Fruit fly (Drosophila melanogaster): Measurements from ENCODE around the gene Prosbeta4R1.

Gene Prosbeta4R1

dm6 chr2L:2652746-2653145, at the start of gene Prosbeta4R1:
Prosbeta4R1 (plus strand) TSS chr2L:2653046.
- TF ChIP-seq CG6854 (GFP tag; optimal IDR thresholded peaks at IDR 0.05) (no peak), svp (GFP tag) (peak; percentile 6)

dm6 chr2L:2606725-2607124, 46.1 kb upstream of the Prosbeta4R1 start:
- TF ChIP-seq fd85E (GFP tag; optimal IDR thresholded peaks at IDR 0.05) = no peak
- TF ChIP-seq Eip78C (GFP tag) = peak; percentile 64
- TF ChIP-seq Met (GFP tag; optimal IDR thresholded peaks at IDR 0.05) = peak; percentile 30
- no peak for TF ChIP-seq Sox14 (GFP tag; optimal IDR thresholded peaks at IDR 0.05)
- TF ChIP-seq CG6163 (GFP tag; IDR thresholded peaks at IDR 0.05) = no peak
- peak; percentile 18 for TF ChIP-seq CG31627 (GFP tag; optimal IDR thresholded peaks at IDR 0.05)
- TF ChIP-seq svp (GFP tag) = peak; percentile 72
- TF ChIP-seq Sox102F (GFP tag; optimal IDR thresholded peaks at IDR 0.05) = peak; percentile 9
- no peak for TF ChIP-seq Lpt (GFP tag; optimal IDR thresholded peaks at IDR 0.05)
- no peak for TF ChIP-seq CG11294 (GFP tag; IDR thresholded peaks at IDR 0.05)
- TF ChIP-seq CG6276 (GFP tag; optimal IDR thresholded peaks at IDR 0.05) = no peak
- TF ChIP-seq salr (GFP tag; optimal IDR thresholded peaks at IDR 0.05) = no peak
- TF ChIP-seq Gug (GFP tag; IDR thresholded peaks at IDR 0.05) = no peak
- no peak for TF ChIP-seq CG1621 (tag; optimal IDR thresholded peaks at IDR 0.05)
- no peak for TF ChIP-seq Hr38 (GFP tag; optimal IDR thresholded peaks at IDR 0.05)
- no peak for TF ChIP-seq CG11902 (GFP tag; optimal IDR thresholded peaks at IDR 0.05)
- TF ChIP-seq CG34406 (GFP tag; optimal IDR thresholded peaks at IDR 0.05) = no peak
- no peak for TF ChIP-seq spab (GFP tag; optimal IDR thresholded peaks at IDR 0.05)
- TF ChIP-seq Eip75B (GFP tag; optimal IDR thresholded peaks at IDR 0.05) = no peak
- TF ChIP-seq CG3032 (tag; optimal IDR thresholded peaks at IDR 0.05) = no peak
- no peak for TF ChIP-seq dsx (GFP tag; optimal IDR thresholded peaks at IDR 0.05; ENCODE audit: poor library complexity, severe bottlenecking)
- TF ChIP-seq CG9139 (GFP tag; optimal IDR thresholded peaks at IDR 0.05) = no peak
- peak; percentile 10 for TF ChIP-seq lz (GFP tag; optimal IDR thresholded peaks at IDR 0.05)
- TF ChIP-seq esn (GFP tag; optimal IDR thresholded peaks at IDR 0.05) = no peak
- no peak for TF ChIP-seq ss (GFP tag; optimal IDR thresholded peaks at IDR 0.05)
- no peak for TF ChIP-seq net (GFP tag; optimal IDR thresholded peaks at IDR 0.05)
- peak; percentile 36 for TF ChIP-seq pdm3 (GFP tag; optimal IDR thresholded peaks at IDR 0.05)
- TF ChIP-seq fd59A (GFP tag; optimal IDR thresholded peaks at IDR 0.05) = no peak
- peak; percentile 3 for TF ChIP-seq Ets96B (tag; optimal IDR thresholded peaks at IDR 0.05)
- no peak for TF ChIP-seq CG7368 (GFP tag; optimal IDR thresholded peaks at IDR 0.05)
- TF ChIP-seq Blimp-1 (GFP tag; optimal IDR thresholded peaks at IDR 0.05) = no peak
- peak; percentile 3 for TF ChIP-seq Ets21C (GFP tag; optimal IDR thresholded peaks at IDR 0.05)
- no peak for TF ChIP-seq CG6854 (GFP tag; optimal IDR thresholded peaks at IDR 0.05)
- no peak for TF ChIP-seq Eip93F (GFP tag; optimal IDR thresholded peaks at IDR 0.05)
- TF ChIP-seq CG8632 (GFP tag; optimal IDR thresholded peaks at IDR 0.05) = no peak
- TF ChIP-seq Hr39 (GFP tag; optimal IDR thresholded peaks at IDR 0.05) = peak; percentile 34
- TF ChIP-seq Hr4 (GFP tag; optimal IDR thresholded peaks at IDR 0.05) = no peak
- TF ChIP-seq achi (GFP tag; optimal IDR thresholded peaks at IDR 0.05) = no peak
- TF ChIP-seq CG10669 (GFP tag; optimal IDR thresholded peaks at IDR 0.05) = peak; percentile 25
- TF ChIP-seq CG16779 (tag; optimal IDR thresholded peaks at IDR 0.05) = no peak
- peak; percentile 5 for TF ChIP-seq Smox (GFP tag; optimal IDR thresholded peaks at IDR 0.05)
- no peak for TF ChIP-seq CG4318 (GFP tag; optimal IDR thresholded peaks at IDR 0.05)
- no peak for TF ChIP-seq fkh (GFP tag; optimal IDR thresholded peaks at IDR 0.05)
- TF ChIP-seq Sox15 (GFP tag; optimal IDR thresholded peaks at IDR 0.05) = no peak
- TF ChIP-seq CG3919 (GFP tag; optimal IDR thresholded peaks at IDR 0.05) = peak; percentile 4
- no peak for TF ChIP-seq CG10631 (GFP tag; optimal IDR thresholded peaks at IDR 0.05)
- TF ChIP-seq acj6 (GFP tag; optimal IDR thresholded peaks at IDR 0.05) = peak; percentile 12
- no peak for TF ChIP-seq CG6808 (GFP tag; optimal IDR thresholded peaks at IDR 0.05)
- no peak for TF ChIP-seq CG15336 (GFP tag; IDR thresholded peaks at IDR 0.05)
- no peak for TF ChIP-seq CG11762 (GFP tag; optimal IDR thresholded peaks at IDR 0.05; ENCODE audit: insufficient read depth)
- no peak for TF ChIP-seq eg (GFP tag; IDR thresholded peaks at IDR 0.05)

All from whole organism, prepupa.